4 worm cellular contexts compared by ENCODE assay signal in genomic region chrX:17513507-17514113, ce11.
TF ChIP-seq lines count a peak whose summit lies in the region.

Gene nhr-1 (plus strand): TSS chrX:17514063.

TF ChIP-seq in whole organism, L2 larva, 48 proteins besides CTCF, POLR2A, EP300 and RAD21 (continues in another document):
- TF ChIP-seq peb-1 (tag; optimal IDR thresholded peaks at IDR 0.05; lab: Kevin White, UChicago) (no peak), sma-3 (GFP tag; optimal IDR thresholded peaks at IDR 0.05; lab: Kevin White, UChicago) (peak; percentile 74), nhr-6 (tag; optimal IDR thresholded peaks at IDR 0.05; lab: Kevin White, UChicago) (peak; percentile 75), mbf-1 (tag; optimal IDR thresholded peaks at IDR 0.05; lab: Kevin White, UChicago) (no peak), fos-1 (tag; optimal IDR thresholded peaks at IDR 0.05; lab: Kevin White, UChicago) (peak; percentile 89), nhr-129 (tag; optimal IDR thresholded peaks at IDR 0.05; lab: Kevin White, UChicago) (peak; percentile 96), alr-1 (tag; optimal IDR thresholded peaks at IDR 0.05; lab: Kevin White, UChicago) (no peak), nhr-23 (tag; optimal IDR thresholded peaks at IDR 0.05; lab: Kevin White, UChicago) (no peak), ZK546.5 (tag; optimal IDR thresholded peaks at IDR 0.05; lab: Kevin White, UChicago) (no peak), unc-39 (tag; optimal IDR thresholded peaks at IDR 0.05; lab: Kevin White, UChicago) (no peak), egl-27 (tag; optimal IDR thresholded peaks at IDR 0.05; lab: Kevin White, UChicago) (peak; percentile 89), R02D3.7 (tag; optimal IDR thresholded peaks at IDR 0.05; lab: Kevin White, UChicago) (no peak), nhr-11 (tag; optimal IDR thresholded peaks at IDR 0.05; lab: Kevin White, UChicago) (no peak), mab-5 (tag; optimal IDR thresholded peaks at IDR 0.05; lab: Kevin White, UChicago) (peak; percentile 74), lin-11 (tag; optimal IDR thresholded peaks at IDR 0.05; lab: Kevin White, UChicago) (peak; percentile 61), lin-13 (GFP tag; optimal IDR thresholded peaks at IDR 0.05; lab: Kevin White, UChicago) (peak; percentile 80), C34F6.9 (tag; optimal IDR thresholded peaks at IDR 0.05; lab: Kevin White, UChicago) (peak; percentile 92), skn-1 (tag; optimal IDR thresholded peaks at IDR 0.05; lab: Kevin White, UChicago) (no peak), nhr-237 (tag; optimal IDR thresholded peaks at IDR 0.05; lab: Kevin White, UChicago) (no peak), nhr-77 (tag; optimal IDR thresholded peaks at IDR 0.05; lab: Kevin White, UChicago) (no peak), ceh-82 (tag; optimal IDR thresholded peaks at IDR 0.05; lab: Kevin White, UChicago) (peak; percentile 64), snpc-4 (tag; optimal IDR thresholded peaks at IDR 0.05; lab: Kevin White, UChicago) (peak; percentile 73), ama-1 (optimal IDR thresholded peaks at IDR 0.05; lab: Kevin White, UChicago) (no peak), ceh-16 (tag; optimal IDR thresholded peaks at IDR 0.05; lab: Kevin White, UChicago) (peak; percentile 34)

TF ChIP-seq in whole organism, L4 larva, 104 proteins besides CTCF, POLR2A, EP300 and RAD21 (continues in another document):
- TF ChIP-seq T26A8.4 (GFP tag; IDR thresholded peaks at IDR 0.05; lab: Robert Waterston, UW) (peak; percentile 72; the same call in 1 of the 2 replicates), hlh-30 (tag; optimal IDR thresholded peaks at IDR 0.05; lab: Kevin White, UChicago; ENCODE audit: insufficient read depth) (peak; percentile 95), nhr-42 (GFP tag; IDR thresholded peaks at IDR 0.05; lab: Robert Waterston, UW) (no peak), skn-1 (tag; optimal IDR thresholded peaks at IDR 0.05; lab: Kevin White, UChicago) (no peak), mxl-3 (GFP tag; optimal IDR thresholded peaks at IDR 0.05; lab: Kevin White, UChicago) (peak; percentile 92), zag-1 (tag; optimal IDR thresholded peaks at IDR 0.05; lab: Kevin White, UChicago) (peak; percentile 72), daf-19 (GFP tag; conservative IDR thresholded peaks at IDR 0.05; lab: Robert Waterston, UW) (0 out of 2 replicates have a peak, but pooled peaks have one; percentile 35), T20F7.1 (GFP tag; optimal IDR thresholded peaks at IDR 0.05; lab: Kevin White, UChicago) (no peak), D1046.2 (GFP tag; IDR thresholded peaks at IDR 0.05; lab: Robert Waterston, UW) (no peak), lin-38 (GFP tag; IDR thresholded peaks at IDR 0.05; lab: Robert Waterston, UW) (peak; percentile 34), zip-11 (GFP tag; IDR thresholded peaks at IDR 0.05; lab: Robert Waterston, UW) (no peak), ama-1 (optimal IDR thresholded peaks at IDR 0.05; lab: Kevin White, UChicago) (no peak), Y75B8A.6 (GFP tag; IDR thresholded peaks at IDR 0.05; lab: Robert Waterston, UW) (no peak), mxl-2 (GFP tag; conservative IDR thresholded peaks at IDR 0.05; lab: Robert Waterston, UW) (no peak), madf-9 (GFP tag; conservative IDR thresholded peaks at IDR 0.05; lab: Robert Waterston, UW) (peak; percentile 62; the same call in 1 of the 2 replicates), ztf-11 (tag; optimal IDR thresholded peaks at IDR 0.05; lab: Kevin White, UChicago) (no peak), daf-12 (tag; optimal IDR thresholded peaks at IDR 0.05; lab: Kevin White, UChicago) (no peak), Y5F2A.4 (GFP tag; optimal IDR thresholded peaks at IDR 0.05; lab: Kevin White, UChicago) (no peak), aly-2 (tag; optimal IDR thresholded peaks at IDR 0.05; lab: Kevin White, UChicago) (no peak), lin-29 (GFP tag; IDR thresholded peaks at IDR 0.05; lab: Robert Waterston, UW) (no peak), spr-3 (GFP tag; optimal IDR thresholded peaks at IDR 0.05; lab: Kevin White, UChicago) (no peak), ces-1 (GFP tag; optimal IDR thresholded peaks at IDR 0.05; lab: Kevin White, UChicago) (no peak), ceh-32 (tag; optimal IDR thresholded peaks at IDR 0.05; lab: Kevin White, UChicago; ENCODE audit: poor library complexity) (no peak), nhr-76 (tag; optimal IDR thresholded peaks at IDR 0.05; lab: Kevin White, UChicago) (peak; percentile 29)

TF ChIP-seq in whole organism, late embryonic, 69 proteins besides CTCF, POLR2A, EP300 and RAD21 (continues in another document):
- TF ChIP-seq pqm-1 (tag; optimal IDR thresholded peaks at IDR 0.05; lab: Kevin White, UChicago) (peak; percentile 54), pha-4 (tag; optimal IDR thresholded peaks at IDR 0.05; lab: Kevin White, UChicago) (no peak), odd-2 (tag; optimal IDR thresholded peaks at IDR 0.05; lab: Kevin White, UChicago) (no peak), elt-4 (tag; optimal IDR thresholded peaks at IDR 0.05; lab: Kevin White, UChicago) (no peak), ztf-16 (tag; optimal IDR thresholded peaks at IDR 0.05; lab: Kevin White, UChicago) (no peak), unc-86 (tag; optimal IDR thresholded peaks at IDR 0.05; lab: Kevin White, UChicago) (no peak), ceh-18 (tag; optimal IDR thresholded peaks at IDR 0.05; lab: Kevin White, UChicago) (peak; percentile 98), F13H6.1 (tag; optimal IDR thresholded peaks at IDR 0.05; lab: Kevin White, UChicago) (peak; percentile 59), sox-4 (tag; optimal IDR thresholded peaks at IDR 0.05; lab: Kevin White, UChicago) (no peak), K02D7.2 (tag; optimal IDR thresholded peaks at IDR 0.05; lab: Kevin White, UChicago) (no peak), syd-9 (tag; optimal IDR thresholded peaks at IDR 0.05; lab: Kevin White, UChicago) (peak; percentile 75), hlh-6 (tag; optimal IDR thresholded peaks at IDR 0.05; lab: Kevin White, UChicago) (peak; percentile 22), pag-3 (tag; optimal IDR thresholded peaks at IDR 0.05; lab: Kevin White, UChicago; ENCODE audit: borderline replicate concordance) (no peak), pros-1 (tag; optimal IDR thresholded peaks at IDR 0.05; lab: Kevin White, UChicago) (peak; percentile 18), che-1 (tag; optimal IDR thresholded peaks at IDR 0.05; lab: Kevin White, UChicago) (no peak), hlh-30 (tag; optimal IDR thresholded peaks at IDR 0.05; lab: Kevin White, UChicago; ENCODE audit: insufficient read depth) (peak; percentile 82), ttx-3 (tag; optimal IDR thresholded peaks at IDR 0.05; lab: Kevin White, UChicago) (no peak), dmd-4 (tag; optimal IDR thresholded peaks at IDR 0.05; lab: Kevin White, UChicago; ENCODE audit: borderline replicate concordance) (no peak), pat-9 (tag; optimal IDR thresholded peaks at IDR 0.05; lab: Kevin White, UChicago) (no peak), nhr-232 (tag; optimal IDR thresholded peaks at IDR 0.05; lab: Kevin White, UChicago) (no peak), C08G9.2 (tag; optimal IDR thresholded peaks at IDR 0.05; lab: Kevin White, UChicago) (peak; percentile 42), fkh-6 (tag; optimal IDR thresholded peaks at IDR 0.05; lab: Kevin White, UChicago) (peak; percentile 35), ceh-45 (GFP tag; IDR thresholded peaks at IDR 0.05; lab: Robert Waterston, UW) (no peak), ama-1 (optimal IDR thresholded peaks at IDR 0.05; lab: Kevin White, UChicago) (no peak), hlh-13 (GFP tag; optimal IDR thresholded peaks at IDR 0.05; lab: Kevin White, UChicago) (no peak), ceh-24 (tag; optimal IDR thresholded peaks at IDR 0.05; lab: Kevin White, UChicago) (no peak)

TF ChIP-seq in whole organism, mixed stage, embryonic, 35 proteins besides CTCF, POLR2A, EP300 and RAD21 (continues in another document):
- TF ChIP-seq nhr-12 (tag; optimal IDR thresholded peaks at IDR 0.05; lab: Kevin White, UChicago) (no peak), ham-2 (GFP tag; optimal IDR thresholded peaks at IDR 0.05; lab: Kevin White, UChicago) (peak; percentile 66), bed-3 (GFP tag; optimal IDR thresholded peaks at IDR 0.05; lab: Kevin White, UChicago) (no peak), lsy-2 (tag; optimal IDR thresholded peaks at IDR 0.05; lab: Kevin White, UChicago) (peak; percentile 40), ztf-11 (tag; optimal IDR thresholded peaks at IDR 0.05; lab: Kevin White, UChicago) (no peak), unc-62 (GFP tag; optimal IDR thresholded peaks at IDR 0.05; lab: Kevin White, UChicago) (peak; percentile 82), unc-120 (tag; optimal IDR thresholded peaks at IDR 0.05; lab: Kevin White, UChicago; ENCODE audit: poor library complexity, severe bottlenecking) (peak; percentile 95), nhr-237 (tag; optimal IDR thresholded peaks at IDR 0.05; lab: Kevin White, UChicago) (peak; percentile 75), unc-39 (tag; optimal IDR thresholded peaks at IDR 0.05; lab: Kevin White, UChicago) (no peak), zip-8 (tag; optimal IDR thresholded peaks at IDR 0.05; lab: Kevin White, UChicago) (no peak), elt-1 (tag; optimal IDR thresholded peaks at IDR 0.05; lab: Kevin White, UChicago; ENCODE audit: borderline replicate concordance, insufficient read depth) (peak; percentile 39), nhr-2 (tag; optimal IDR thresholded peaks at IDR 0.05; lab: Kevin White, UChicago) (peak; percentile 70), flh-1 (GFP tag; optimal IDR thresholded peaks at IDR 0.05; lab: Kevin White, UChicago) (no peak), ces-1 (GFP tag; optimal IDR thresholded peaks at IDR 0.05; lab: Kevin White, UChicago) (peak; percentile 76), snpc-4 (tag; optimal IDR thresholded peaks at IDR 0.05; lab: Kevin White, UChicago) (no peak), drap-1 (GFP tag; optimal IDR thresholded peaks at IDR 0.05; lab: Kevin White, UChicago) (peak; percentile 44), sem-2 (GFP tag; optimal IDR thresholded peaks at IDR 0.05; lab: Kevin White, UChicago) (no peak), nhr-28 (tag; optimal IDR thresholded peaks at IDR 0.05; lab: Kevin White, UChicago) (no peak), lin-32 (GFP tag; optimal IDR thresholded peaks at IDR 0.05; lab: Kevin White, UChicago) (no peak), mls-2 (tag; optimal IDR thresholded peaks at IDR 0.05; lab: Kevin White, UChicago) (peak; percentile 80), ceh-43 (GFP tag; optimal IDR thresholded peaks at IDR 0.05; lab: Kevin White, UChicago) (no peak), mep-1 (tag; optimal IDR thresholded peaks at IDR 0.05; lab: Kevin White, UChicago) (peak; percentile 86), tbx-8 (GFP tag; optimal IDR thresholded peaks at IDR 0.05; lab: Kevin White, UChicago) (peak; percentile 34), ceh-39 (tag; optimal IDR thresholded peaks at IDR 0.05; lab: Kevin White, UChicago) (peak; percentile 8), hlh-1 (tag; optimal IDR thresholded peaks at IDR 0.05; lab: Kevin White, UChicago) (peak; percentile 82), cnd-1 (tag; optimal IDR thresholded peaks at IDR 0.05; lab: Kevin White, UChicago) (no peak), lin-13 (tag; optimal IDR thresholded peaks at IDR 0.05; lab: Kevin White, UChicago) (peak; percentile 70), nhr-76 (tag; optimal IDR thresholded peaks at IDR 0.05; lab: Kevin White, UChicago) (no peak), pha-4 (tag; optimal IDR thresholded peaks at IDR 0.05; lab: Kevin White, UChicago) (peak; percentile 83), ceh-83 (GFP tag; optimal IDR thresholded peaks at IDR 0.05; lab: Kevin White, UChicago) (no peak)
